Fruit fly (Drosophila melanogaster) whole organism: ENCODE data around the gene CG13110.

Experiments used
- CG8478 ChIP-seq: fragments of >200 bp; optimal IDR thresholded peaks from 2 replicates; lab custom pipeline; 2018; ENCODE audit warnings: inconsistent platforms
- Dll ChIP-seq: fragments of >200 bp; optimal IDR thresholded peaks from 2 replicates; lab custom pipeline; 2017
- pan ChIP-seq: fragments of >200 bp; optimal IDR thresholded peaks from 2 replicates; lab custom pipeline; 2017

- TF ChIP-seq CG8478 (lab: Kevin White, UChicago) (no peak), Dll (lab: Kevin White, UChicago) (no peak), pan (lab: Kevin White, UChicago) (no peak)
Observed at dm6 chr2L:9321022-9321421, 29.2 kb upstream of the CG13110 start.
